Worm (Caenorhabditis elegans) whole organism, midembryonic: ENCODE results near the gene trxr-2.

Experiments used
- T22C8.4 ChIP-seq: fragments of 200-800 bp; sonication (Bioruptor generic); IDR thresholded peaks from 2 replicates; pipeline ENCODE4 v1.3.6; 2022; ENCODE audit warnings: missing genetic modification characterization, missing compliant biosample characterization
- cog-1 ChIP-seq: sonication (generic microtip); optimal IDR thresholded peaks from 2 replicates; lab custom pipeline; 2016; ENCODE audit warnings: missing genetic modification characterization, missing compliant biosample characterization
- flt-1 ChIP-seq: fragments of 200-800 bp; sonication (Bioruptor generic); IDR thresholded peaks from 2 replicates; pipeline ENCODE4 v1.3.6; 2022; ENCODE audit warnings: missing genetic modification characterization, missing compliant biosample characterization
- klf-2 ChIP-seq: fragments of 200-800 bp; sonication (Bioruptor generic); conservative IDR thresholded peaks from 2 replicates; pipeline ENCODE4 v1.3.6; 2022; ENCODE audit warnings: missing genetic modification reagents, missing genetic modification characterization, missing compliant biosample characterization
- med-1 ChIP-seq: sonication (generic microtip); optimal IDR thresholded peaks from 2 replicates; lab custom pipeline; 2017; ENCODE audit warnings: missing genetic modification characterization, mild to moderate bottlenecking, missing compliant biosample characterization, antibody characterized with exemption, missing genetic modification reagents; ENCODE audit not compliant: insufficient read depth
- ref-1 ChIP-seq: fragments of 200-800 bp; sonication (Bioruptor generic); conservative IDR thresholded peaks from 2 replicates; pipeline ENCODE4 v1.3.6; 2022; ENCODE audit warnings: missing genetic modification reagents, missing genetic modification characterization, missing compliant biosample characterization
- tab-1 ChIP-seq: fragments of 200-800 bp; sonication (Bioruptor generic); IDR thresholded peaks from 2 replicates; pipeline ENCODE4 v1.3.6; 2022; ENCODE audit warnings: missing genetic modification characterization, missing compliant biosample characterization
- ztf-23 ChIP-seq: fragments of 200-800 bp; sonication (Bioruptor generic); IDR thresholded peaks from 2 replicates; pipeline ENCODE4 v1.3.6; 2022; ENCODE audit warnings: missing genetic modification reagents, missing genetic modification characterization, missing compliant biosample characterization
- ztf-29 ChIP-seq: fragments of 200-800 bp; sonication (Bioruptor generic); IDR thresholded peaks from 2 replicates; pipeline ENCODE4 v1.3.6; 2022; ENCODE audit warnings: missing genetic modification reagents, missing genetic modification characterization, missing compliant biosample characterization

trxr-2 gene

ce11 chrIII:8901078-8901477, 12.5 kb upstream of the trxr-2 start:
- TF ChIP-seq cog-1 (tag; lab: Kevin White, UChicago) (peak; percentile 19), flt-1 (GFP tag; lab: Robert Waterston, UW) (peak; percentile 82; the same call in 1 of the 2 replicates)

DNA sequence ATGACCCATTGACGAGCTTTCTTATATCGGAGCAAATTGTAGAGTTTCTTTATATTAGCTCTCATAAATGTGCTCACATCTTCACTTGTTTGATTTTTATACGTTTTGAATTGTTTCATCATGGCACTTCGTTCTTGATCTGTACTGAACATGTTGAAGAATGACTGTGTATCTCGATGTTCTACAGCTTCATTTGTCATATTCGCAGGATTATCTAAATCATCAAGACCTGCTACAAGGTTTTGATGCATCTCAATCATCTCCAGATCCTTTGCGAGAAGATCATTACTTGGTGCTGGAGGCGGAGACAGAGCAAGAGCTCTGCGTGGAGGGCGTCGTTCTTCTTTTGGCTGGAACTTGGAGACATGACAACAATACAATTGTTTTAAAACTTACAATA, 10.3 kb upstream of the trxr-2 start:
- TF ChIP-seq ztf-23 (GFP tag; lab: Robert Waterston, UW) (no peak), T22C8.4 (no peak), ztf-29 (no peak), flt-1 (GFP tag; lab: Robert Waterston, UW) (no peak), tab-1 (GFP tag; lab: Robert Waterston, UW) (no peak), med-1 (GFP tag; lab: Kevin White, UChicago) (no peak), cog-1 (tag; lab: Kevin White, UChicago) (no peak), ref-1 (GFP tag; lab: Robert Waterston, UW) (no peak), klf-2 (GFP tag; lab: Robert Waterston, UW) (no peak)

DNA sequence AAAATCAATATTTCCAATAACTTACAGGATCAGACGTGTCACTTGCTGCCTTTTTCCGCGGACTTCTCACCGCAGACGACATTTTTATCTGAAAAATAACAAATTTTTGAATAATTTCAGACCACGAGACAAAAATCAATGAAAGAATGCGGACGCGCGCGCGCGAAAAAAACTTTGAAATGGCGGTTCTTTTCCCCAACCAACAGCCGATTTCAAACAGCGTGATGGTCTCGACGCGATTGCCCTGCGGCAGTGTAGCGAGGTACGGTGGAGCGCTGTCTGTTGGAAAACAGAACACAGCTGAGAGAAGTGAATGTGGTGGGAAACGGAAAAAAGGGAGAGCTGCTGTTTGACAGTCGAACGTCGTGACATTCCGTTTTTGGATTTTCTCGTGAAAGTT, 9.5 kb upstream of the trxr-2 start, which contains the start of gene lin-9:
Gene lin-9 (minus strand): TSS at position 88 of the 400 bp plus-strand sequence.
- TF ChIP-seq ztf-23 (GFP tag; lab: Robert Waterston, UW) (peak; percentile 74; the same call in 1 of the 2 replicates), ztf-29 (peak; percentile 39; the same call in 1 of the 2 replicates), tab-1 (GFP tag; lab: Robert Waterston, UW) (no peak), cog-1 (tag; lab: Kevin White, UChicago) (peak; percentile 29), flt-1 (GFP tag; lab: Robert Waterston, UW) (peak; percentile 32; the same call in 1 of the 2 replicates), ref-1 (GFP tag; lab: Robert Waterston, UW) (no peak), T22C8.4 (no peak)

DNA sequence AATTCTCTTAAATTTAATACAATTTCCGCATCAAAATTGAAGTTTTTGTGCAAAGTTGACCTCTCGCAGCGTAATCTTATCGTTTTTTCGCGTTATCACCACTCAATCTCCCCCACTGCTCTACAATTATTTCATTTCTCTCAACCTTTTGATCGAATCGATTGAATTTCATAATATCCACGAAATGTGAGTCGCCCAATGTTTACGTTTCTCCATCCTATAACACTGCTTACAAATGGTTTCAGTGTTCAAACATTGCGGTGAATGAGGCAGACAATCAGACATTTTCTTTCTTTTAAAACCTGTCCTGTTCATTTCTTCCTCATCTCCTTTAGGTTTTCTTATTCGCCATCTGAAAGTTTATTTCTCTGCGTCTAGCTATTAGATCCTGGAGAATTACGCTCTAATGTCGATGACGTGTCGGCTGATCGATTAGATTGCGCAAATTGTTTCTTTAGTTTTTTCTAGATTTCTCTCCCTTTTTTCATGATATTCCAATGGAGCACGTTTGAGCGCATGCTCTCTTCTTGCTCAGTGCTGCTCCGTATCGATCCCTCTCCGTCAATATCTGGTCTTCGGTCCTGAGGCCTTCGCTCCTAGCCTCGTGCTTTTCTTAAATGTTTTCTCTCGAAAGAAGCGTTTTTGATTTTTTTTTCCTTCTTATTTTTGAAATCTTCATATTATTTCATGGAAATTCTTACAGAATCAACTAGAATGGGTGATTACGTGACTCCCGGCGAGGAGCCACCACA, 8.5 kb upstream of the trxr-2 start, which contains the start of gene unc-32:
Gene unc-32 (plus strand): TSS at position 702 of the 752 bp plus-strand sequence.
- TF ChIP-seq klf-2 (GFP tag; lab: Robert Waterston, UW) (no peak), flt-1 (GFP tag; lab: Robert Waterston, UW) (no peak), cog-1 (tag; lab: Kevin White, UChicago) (no peak), ref-1 (GFP tag; lab: Robert Waterston, UW) (no peak), tab-1 (GFP tag; lab: Robert Waterston, UW) (no peak), med-1 (GFP tag; lab: Kevin White, UChicago) (no peak), ztf-23 (GFP tag; lab: Robert Waterston, UW) (no peak), T22C8.4 (no peak), ztf-29 (no peak)

- TF ChIP-seq cog-1 (tag; lab: Kevin White, UChicago) (no peak), ztf-29 (no peak), T22C8.4 (no peak), klf-2 (GFP tag; lab: Robert Waterston, UW) (no peak), med-1 (GFP tag; lab: Kevin White, UChicago) (no peak), ztf-23 (GFP tag; lab: Robert Waterston, UW) (no peak), flt-1 (GFP tag; lab: Robert Waterston, UW) (no peak), ref-1 (GFP tag; lab: Robert Waterston, UW) (no peak), tab-1 (GFP tag; lab: Robert Waterston, UW) (no peak)
Observed at ce11 chrIII:8910139-8910538, 3.4 kb upstream of the trxr-2 start.

ce11 chrIII:8911598-8912194, 1.9 kb upstream of the trxr-2 start, which contains the start of gene tpk-1:
tpk-1 (plus strand) TSS chrIII:8912144.
- TF ChIP-seq flt-1 (GFP tag; lab: Robert Waterston, UW), result no peak

- TF ChIP-seq cog-1 (tag; lab: Kevin White, UChicago), result no peak
- no peak for TF ChIP-seq tab-1 (GFP tag; lab: Robert Waterston, UW)
- TF ChIP-seq T22C8.4, result no peak
- TF ChIP-seq klf-2 (GFP tag; lab: Robert Waterston, UW), result no peak
- no peak for TF ChIP-seq ztf-23 (GFP tag; lab: Robert Waterston, UW)
- no peak for TF ChIP-seq ref-1 (GFP tag; lab: Robert Waterston, UW)
- no peak for TF ChIP-seq med-1 (GFP tag; lab: Kevin White, UChicago)
- TF ChIP-seq ztf-29, result no peak
- no peak for TF ChIP-seq flt-1 (GFP tag; lab: Robert Waterston, UW)
Observed at ce11 chrIII:8917879-8918381, 4.4 kb downstream of the trxr-2 start, which contains the start of gene cdc-25.3. cdc-25.3 (minus strand) TSS chrIII:8917929.

DNA sequence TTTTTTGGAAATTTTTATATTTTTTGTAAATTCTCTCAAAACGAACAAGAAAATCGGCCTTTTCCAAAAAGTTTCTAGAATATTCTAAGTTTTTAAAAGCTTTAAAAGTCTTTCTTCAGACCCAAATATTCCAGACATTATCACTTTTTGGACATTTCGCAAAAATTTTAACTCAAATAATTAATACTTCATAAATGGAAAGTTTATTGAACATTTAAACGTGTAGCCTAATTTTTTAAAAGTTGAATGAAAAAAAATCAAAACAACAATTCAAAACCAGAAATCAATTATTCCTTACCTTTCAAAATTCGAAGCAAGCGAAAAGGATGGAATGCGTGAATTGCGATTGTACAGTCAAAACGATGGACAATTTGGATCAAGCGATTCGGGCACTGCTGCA, 6.2 kb downstream of the trxr-2 start, which contains the start of gene ZK637.15:
Gene ZK637.15 (plus strand): TSS at position 301 of the 400 bp plus-strand sequence.
- TF ChIP-seq ref-1 (GFP tag; lab: Robert Waterston, UW) (no peak), flt-1 (GFP tag; lab: Robert Waterston, UW) (no peak), tab-1 (GFP tag; lab: Robert Waterston, UW) (no peak), cog-1 (tag; lab: Kevin White, UChicago) (no peak), T22C8.4 (no peak), klf-2 (GFP tag; lab: Robert Waterston, UW) (no peak), ztf-29 (no peak), ztf-23 (GFP tag; lab: Robert Waterston, UW) (no peak)

- TF ChIP-seq flt-1 (GFP tag; lab: Robert Waterston, UW) (no peak), tab-1 (GFP tag; lab: Robert Waterston, UW) (no peak), klf-2 (GFP tag; lab: Robert Waterston, UW) (no peak), ref-1 (GFP tag; lab: Robert Waterston, UW) (no peak), ztf-23 (GFP tag; lab: Robert Waterston, UW) (no peak), T22C8.4 (no peak), med-1 (GFP tag; lab: Kevin White, UChicago) (no peak), cog-1 (tag; lab: Kevin White, UChicago) (no peak), ztf-29 (no peak)
Observed at ce11 chrIII:8922061-8922460, 8.5 kb downstream of the trxr-2 start.
